Worm (Caenorhabditis elegans) whole organism, L2 larva: ENCODE results near the gene C55A6.6.

ENCODE experiments used
- F13H6.1 ChIP-seq: sonication (generic microtip); optimal IDR thresholded peaks from 2 replicates; lab custom pipeline; 2016; ENCODE audit warnings: missing genetic modification characterization, missing compliant biosample characterization
- R02D3.7 ChIP-seq: fragments of 150-350 bp; optimal IDR thresholded peaks from 2 replicates; lab custom pipeline; 2014; ENCODE audit warnings: missing biosample characterization, missing genetic modification characterization
- alr-1 ChIP-seq: fragments of 150-350 bp; optimal IDR thresholded peaks from 2 replicates; lab custom pipeline; 2014; ENCODE audit warnings: missing biosample characterization, missing genetic modification characterization
- aly-2 ChIP-seq: fragments of 150-350 bp; optimal IDR thresholded peaks from 2 replicates; lab custom pipeline; 2014; ENCODE audit warnings: missing biosample characterization, missing genetic modification characterization
- blmp-1 ChIP-seq: sonication (generic microtip); optimal IDR thresholded peaks from 2 replicates; lab custom pipeline; 2017; ENCODE audit warnings: missing genetic modification characterization, mild to moderate bottlenecking, missing compliant biosample characterization, antibody characterized with exemption, moderate library complexity; ENCODE audit not compliant: insufficient read depth
- ceh-82 ChIP-seq: fragments of 150-350 bp; optimal IDR thresholded peaks from 2 replicates; lab custom pipeline; 2014; ENCODE audit warnings: missing biosample characterization, missing genetic modification characterization
- lin-39 ChIP-seq: fragments of 150-350 bp; optimal IDR thresholded peaks from 2 replicates; lab custom pipeline; 2014; ENCODE audit warnings: missing biosample characterization, missing genetic modification reagents, missing genetic modification characterization
- mdl-1 ChIP-seq, 2 experiments: fragments of 150-350 bp in 1 of 2; sonication (generic microtip) in 1 of 2; optimal IDR thresholded peaks; 2 replicates each; lab custom pipeline; 2017; ENCODE audit warnings: missing biosample characterization in 2 of 2, missing genetic modification characterization in 2 of 2
- nhr-11 ChIP-seq: fragments of 150-350 bp; optimal IDR thresholded peaks from 2 replicates; lab custom pipeline; 2014; ENCODE audit warnings: missing biosample characterization, missing genetic modification characterization
- nhr-12 ChIP-seq: fragments of 150-350 bp; optimal IDR thresholded peaks from 2 replicates; lab custom pipeline; 2014; ENCODE audit warnings: missing biosample characterization, missing genetic modification characterization
- nhr-21 ChIP-seq: fragments of 150-350 bp; optimal IDR thresholded peaks from 2 replicates; lab custom pipeline; 2014; ENCODE audit warnings: missing biosample characterization, missing genetic modification characterization
- ztf-11 ChIP-seq: sonication (generic microtip); optimal IDR thresholded peaks from 2 replicates; lab custom pipeline; 2017; ENCODE audit warnings: missing biosample characterization, missing genetic modification characterization

DNA sequence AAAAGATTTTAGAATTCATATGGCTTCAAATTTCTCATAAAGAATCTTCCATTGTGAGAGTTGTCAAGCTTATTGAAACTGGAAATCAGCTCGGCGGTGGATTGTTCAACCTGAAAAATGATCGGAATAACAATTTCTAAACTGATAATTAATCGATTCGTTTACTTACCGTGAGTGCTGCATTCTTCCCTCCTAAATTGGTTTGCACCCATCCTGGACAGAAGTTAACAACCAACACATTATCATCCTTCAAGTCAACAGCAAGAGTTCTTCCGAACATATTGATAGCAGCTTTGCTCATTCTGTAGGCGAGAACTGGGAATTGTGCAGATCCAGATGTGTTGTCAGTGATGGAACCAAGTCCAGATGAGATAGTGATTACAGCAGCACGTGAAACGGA lies 608 bp upstream of the C55A6.6 start:
- TF ChIP-seq nhr-11 (tag; lab: Kevin White, UChicago) (no peak), R02D3.7 (tag; lab: Kevin White, UChicago) (no peak), ceh-82 (tag; lab: Kevin White, UChicago) (no peak), ztf-11 (tag; lab: Kevin White, UChicago) (no peak), aly-2 (tag; lab: Kevin White, UChicago) (no peak), blmp-1 (tag; lab: Kevin White, UChicago) (no peak), F13H6.1 (tag; lab: Kevin White, UChicago) (no peak), nhr-21 (tag; lab: Kevin White, UChicago) (no peak), nhr-12 (tag; lab: Kevin White, UChicago) (no peak), lin-39 (no peak), mdl-1 (tag; optimal IDR thresholded peaks at IDR 0.05; lab: Kevin White, UChicago) (no peak), alr-1 (tag; lab: Kevin White, UChicago) (no peak)
